Fruit fly (Drosophila melanogaster): ENCODE data around the gene Cph.

The Cph gene

dm6 chrX:7228599-7228998 is 91.1 kb downstream of the Cph start (continued):
- no peak for TF ChIP-seq CG32772 (GFP tag; IDR thresholded peaks at IDR 0.05)
- no peak for TF ChIP-seq Poxn (GFP tag; IDR thresholded peaks at IDR 0.05)
- TF ChIP-seq toy (GFP tag; IDR thresholded peaks at IDR 0.05) = no peak
- TF ChIP-seq CG18011 (GFP tag; optimal IDR thresholded peaks at IDR 0.05) = no peak
- TF ChIP-seq al (GFP tag; IDR thresholded peaks at IDR 0.05) = no peak
- TF ChIP-seq CG3838 (GFP tag; optimal IDR thresholded peaks at IDR 0.05) = no peak
- no peak for TF ChIP-seq nmo (GFP tag; optimal IDR thresholded peaks at IDR 0.05)
- TF ChIP-seq CG8290 (GFP tag; optimal IDR thresholded peaks at IDR 0.05) = no peak
- peak in 1 of 2 experiments; percentile 55 for TF ChIP-seq CG8290 (tag; optimal IDR thresholded peaks at IDR 0.05)
- TF ChIP-seq CG11723 (GFP tag; optimal IDR thresholded peaks at IDR 0.05) = no peak
- no peak for TF ChIP-seq sim (GFP tag; IDR thresholded peaks at IDR 0.05)
- no peak for TF ChIP-seq CG17359 (tag; optimal IDR thresholded peaks at IDR 0.05)
- TF ChIP-seq Hmr (GFP tag; optimal IDR thresholded peaks at IDR 0.05) = peak; percentile 33
- TF ChIP-seq ATbp (GFP tag; optimal IDR thresholded peaks at IDR 0.05) = peak; percentile 35
- TF ChIP-seq sisA (GFP tag; IDR thresholded peaks at IDR 0.05) = no peak
- TF ChIP-seq CG6272 (GFP tag; IDR thresholded peaks at IDR 0.05) = no peak
- peak; percentile 8 for TF ChIP-seq CG3281 (GFP tag; optimal IDR thresholded peaks at IDR 0.05)
- no peak for TF ChIP-seq CG12744 (GFP tag; optimal IDR thresholded peaks at IDR 0.05)
- peak; percentile 14 for TF ChIP-seq CG4328 (GFP tag; optimal IDR thresholded peaks at IDR 0.05)
- no peak for TF ChIP-seq Max (GFP tag; optimal IDR thresholded peaks at IDR 0.05)
- TF ChIP-seq HHEX (GFP tag; optimal IDR thresholded peaks at IDR 0.05) = no peak
- no peak for TF ChIP-seq cg (GFP tag; optimal IDR thresholded peaks at IDR 0.05)
- TF ChIP-seq br (optimal IDR thresholded peaks at IDR 0.05) = no peak
- no peak for TF ChIP-seq MESR4 (GFP tag; optimal IDR thresholded peaks at IDR 0.05)
- TF ChIP-seq Rx (GFP tag; IDR thresholded peaks at IDR 0.05) = no peak
- TF ChIP-seq lov (optimal IDR thresholded peaks at IDR 0.05) = no peak
- TF ChIP-seq lov (GFP tag; IDR thresholded peaks at IDR 0.05) = no peak
- TF ChIP-seq kay (GFP tag; optimal IDR thresholded peaks at IDR 0.05) = no peak
- TF ChIP-seq Med (GFP tag) = peak; percentile 17
- no peak for TF ChIP-seq CG6254 (GFP tag; optimal IDR thresholded peaks at IDR 0.05)
- TF ChIP-seq CG5245 (GFP tag; optimal IDR thresholded peaks at IDR 0.05) = no peak
- peak; percentile 20 for TF ChIP-seq Meics (GFP tag; optimal IDR thresholded peaks at IDR 0.05)
- no peak for TF ChIP-seq CG3726 (GFP tag; IDR thresholded peaks at IDR 0.05)
- no peak for TF ChIP-seq CG11696 (GFP tag; IDR thresholded peaks at IDR 0.05)
- TF ChIP-seq Dp (GFP tag; optimal IDR thresholded peaks at IDR 0.05) = no peak
- TF ChIP-seq exex (tag; optimal IDR thresholded peaks at IDR 0.05) = no peak
- no peak for TF ChIP-seq CG34422 (GFP tag; IDR thresholded peaks at IDR 0.05)
- TF ChIP-seq gsb-n (tag; optimal IDR thresholded peaks at IDR 0.05) = no peak
- peak; percentile 1 for TF ChIP-seq CG15011 (GFP tag; optimal IDR thresholded peaks at IDR 0.05)

- peak; percentile 59 for TF ChIP-seq sqz (GFP tag; optimal IDR thresholded peaks at IDR 0.05)
- peak; percentile 81 for TF ChIP-seq Nf-YC (tag; optimal IDR thresholded peaks at IDR 0.05)
- TF ChIP-seq otp (GFP tag; IDR thresholded peaks at IDR 0.05) = peak; percentile 29; the same call in 1 of the 3 replicates
- TF ChIP-seq aop (GFP tag; IDR thresholded peaks at IDR 0.05) = no peak
- TF ChIP-seq Nf-YB (GFP tag; optimal IDR thresholded peaks at IDR 0.05) = peak; percentile 92
- no peak for TF ChIP-seq Neu2 (GFP tag; optimal IDR thresholded peaks at IDR 0.05; ENCODE audit: borderline replicate concordance)
- no peak for TF ChIP-seq amos (GFP tag; IDR thresholded peaks at IDR 0.05; ENCODE audit: partially characterized antibody)
- no peak for TF ChIP-seq CG7745 (tag; optimal IDR thresholded peaks at IDR 0.05)
- no peak for TF ChIP-seq CG12942 (GFP tag; optimal IDR thresholded peaks at IDR 0.05)
Observed at dm6 chrX:7230647-7231046, 93.1 kb downstream of the Cph start.
